Fruit fly (Drosophila melanogaster) whole organism, embryonic: ENCODE data around the gene pont.

Source experiments
- CG13287 ChIP-seq: fragments of 200-800 bp; sonication (Bioruptor generic); IDR thresholded peaks from 2 replicates; pipeline ENCODE4 v1.3.6; 2022; ENCODE audit warnings: missing biosample characterization, missing genetic modification characterization; ENCODE audit not compliant: partially characterized antibody
- CG14710 ChIP-seq: fragments of 200-800 bp; sonication (Bioruptor generic); optimal IDR thresholded peaks from 3 replicates; lab custom pipeline; 2019; ENCODE audit warnings: missing biosample characterization, mild to moderate bottlenecking, missing genetic modification characterization, moderate library complexity
- CG15514 ChIP-seq: fragments of 200-800 bp; sonication (Bioruptor generic); optimal IDR thresholded peaks from 3 replicates; lab custom pipeline; 2017; ENCODE audit warnings: missing biosample characterization, missing genetic modification characterization, mild to moderate bottlenecking, moderate library complexity, missing genetic modification reagents
- CG16813 ChIP-seq: fragments of 200-800 bp; sonication (Bioruptor generic); IDR thresholded peaks from 3 replicates; pipeline ENCODE4 v1.3.6; 2022; ENCODE audit warnings: missing biosample characterization, missing genetic modification characterization; ENCODE audit not compliant: partially characterized antibody
- CG17385 ChIP-seq: fragments of 200-800 bp; sonication (Bioruptor generic); optimal IDR thresholded peaks from 3 replicates; lab custom pipeline; 2018; ENCODE audit warnings: missing biosample characterization, mild to moderate bottlenecking, missing genetic modification characterization
- CG31365 ChIP-seq: fragments of 200-800 bp; sonication (Bioruptor generic); optimal IDR thresholded peaks from 2 replicates; lab custom pipeline; 2018; ENCODE audit warnings: missing biosample characterization, mild to moderate bottlenecking, missing genetic modification characterization
- CG34376 ChIP-seq: fragments of 200-800 bp; sonication (Bioruptor generic); optimal IDR thresholded peaks from 2 replicates; lab custom pipeline; 2018; ENCODE audit warnings: missing biosample characterization, mild to moderate bottlenecking, missing genetic modification characterization
- CG6791 ChIP-seq: fragments of 200-800 bp; sonication (Bioruptor generic); IDR thresholded peaks from 3 replicates; pipeline ENCODE4 v1.3.6; 2022; ENCODE audit warnings: missing biosample characterization, missing genetic modification characterization; ENCODE audit not compliant: partially characterized antibody
- CG7839 ChIP-seq: fragments of 200-800 bp; sonication (Bioruptor generic); optimal IDR thresholded peaks from 3 replicates; lab custom pipeline; 2018; ENCODE audit warnings: missing biosample characterization, mild to moderate bottlenecking, missing genetic modification characterization, moderate library complexity
- CTCF ChIP-seq: fragments of 200-800 bp; sonication (Bioruptor generic); optimal IDR thresholded peaks from 2 replicates; lab custom pipeline; 2017; ENCODE audit warnings: missing biosample characterization, mild to moderate bottlenecking, missing genetic modification characterization, moderate library complexity
- Dfd ChIP-seq, 2 experiments: fragments of >200 bp; optimal IDR thresholded peaks; 2 replicates each; lab custom pipeline; 2017; ENCODE audit warnings: missing biosample characterization in 2 of 2, missing genetic modification characterization in 2 of 2
- Doc2 ChIP-seq: fragments of 200-800 bp; sonication (Bioruptor generic); IDR thresholded peaks from 2 replicates; pipeline ENCODE4 v1.3.6; 2022; ENCODE audit warnings: missing biosample characterization, missing genetic modification characterization
- Dref ChIP-seq: fragments of 200-800 bp; sonication (Bioruptor generic); IDR thresholded peaks from 2 replicates; pipeline ENCODE4 v1.3.6; 2022; ENCODE audit warnings: missing biosample characterization, missing genetic modification characterization
- Ets65A ChIP-seq: fragments of 200-800 bp; sonication (Bioruptor generic); peaks from one replicate; lab custom pipeline; 2016; ENCODE audit warnings: missing biosample characterization, missing genetic modification characterization
- Ets97D ChIP-seq: fragments of 200-800 bp; sonication (Bioruptor generic); optimal IDR thresholded peaks from 3 replicates; lab custom pipeline; 2016; ENCODE audit warnings: missing biosample characterization, missing genetic modification characterization
- Fer1 ChIP-seq: fragments of 200-800 bp; sonication (Bioruptor generic); optimal IDR thresholded peaks from 2 replicates; lab custom pipeline; 2017; ENCODE audit warnings: missing biosample characterization, mild to moderate bottlenecking, missing genetic modification characterization
- HLH54F ChIP-seq: fragments of 200-800 bp; sonication (Bioruptor generic); optimal IDR thresholded peaks from 3 replicates; lab custom pipeline; 2016; ENCODE audit warnings: missing biosample characterization, missing genetic modification characterization
- Jarid2 ChIP-seq: fragments of 200-800 bp; sonication (Bioruptor generic); optimal IDR thresholded peaks from 3 replicates; lab custom pipeline; 2017; ENCODE audit warnings: mild to moderate bottlenecking, missing biosample characterization, missing genetic modification reagents, missing genetic modification characterization
- Myb ChIP-seq: fragments of 200-800 bp; sonication (Bioruptor generic); optimal IDR thresholded peaks from 2 replicates; lab custom pipeline; 2016; ENCODE audit warnings: missing biosample characterization, missing genetic modification characterization
- NC2β ChIP-seq: fragments of 200-800 bp; sonication (Bioruptor generic); optimal IDR thresholded peaks from 2 replicates; lab custom pipeline; 2016; ENCODE audit warnings: missing biosample characterization, missing genetic modification characterization
- Neu2 ChIP-seq: fragments of 200-800 bp; sonication (Bioruptor generic); optimal IDR thresholded peaks from 3 replicates; lab custom pipeline; 2016; ENCODE audit warnings: missing biosample characterization, missing genetic modification characterization, borderline replicate concordance
- Nf-YB ChIP-seq: fragments of 200-800 bp; sonication (Bioruptor generic); optimal IDR thresholded peaks from 3 replicates; lab custom pipeline; 2019; ENCODE audit warnings: missing biosample characterization, mild to moderate bottlenecking, missing genetic modification characterization, moderate library complexity
- Oaz ChIP-seq: fragments of 200-800 bp; sonication (Bioruptor generic); IDR thresholded peaks from 2 replicates; pipeline ENCODE4 v1.3.6; 2022; ENCODE audit warnings: missing biosample characterization, missing genetic modification characterization
- Pdp1 ChIP-seq, 2 experiments: fragments of 200-800 bp; sonication (Bioruptor generic); optimal IDR thresholded peaks; 3 replicates each; lab custom pipeline; 2016; ENCODE audit warnings: missing biosample characterization in 2 of 2, missing genetic modification characterization in 2 of 2, mild to moderate bottlenecking in 1 of 2, moderate library complexity in 1 of 2
- Poxn ChIP-seq: fragments of 200-800 bp; sonication (Bioruptor generic); IDR thresholded peaks from 2 replicates; pipeline ENCODE4 v1.3.6; 2022; ENCODE audit warnings: missing biosample characterization, missing genetic modification characterization
- Ptx1 ChIP-seq: fragments of 200-800 bp; sonication (Bioruptor generic); IDR thresholded peaks from 2 replicates; pipeline ENCODE4 v1.3.6; 2022; ENCODE audit warnings: missing biosample characterization, missing genetic modification characterization
- Vsx1 ChIP-seq: fragments of 200-800 bp; sonication (Bioruptor generic); optimal IDR thresholded peaks from 2 replicates; lab custom pipeline; 2017; ENCODE audit warnings: missing biosample characterization, mild to moderate bottlenecking, missing genetic modification characterization, missing genetic modification reagents
- ara ChIP-seq: fragments of 200-800 bp; sonication (Bioruptor generic); IDR thresholded peaks from 2 replicates; pipeline ENCODE4 v1.3.6; 2022; ENCODE audit warnings: missing biosample characterization, missing genetic modification characterization
- chn ChIP-seq: fragments of 200-800 bp; sonication (Bioruptor generic); optimal IDR thresholded peaks from 2 replicates; lab custom pipeline; 2016; ENCODE audit warnings: missing biosample characterization, missing genetic modification characterization
- en ChIP-seq: fragments of 200-800 bp; sonication (Bioruptor generic); optimal IDR thresholded peaks from 2 replicates; lab custom pipeline; 2016; ENCODE audit warnings: missing biosample characterization, missing genetic modification characterization
- fru ChIP-seq: fragments of >200 bp; optimal IDR thresholded peaks from 2 replicates; lab custom pipeline; 2017
- ftz-f1 ChIP-seq: fragments of 200-800 bp; sonication (Bioruptor generic); optimal IDR thresholded peaks from 2 replicates; lab custom pipeline; 2016; ENCODE audit warnings: missing biosample characterization, missing genetic modification characterization
- gem ChIP-seq: fragments of 200-800 bp; sonication (Bioruptor generic); optimal IDR thresholded peaks from 2 replicates; lab custom pipeline; 2019; ENCODE audit warnings: missing biosample characterization, mild to moderate bottlenecking, missing genetic modification characterization, moderate library complexity
- grau ChIP-seq: fragments of 200-800 bp; optimal IDR thresholded peaks from 3 replicates; lab custom pipeline; 2019; ENCODE audit warnings: missing biosample characterization, mild to moderate bottlenecking, missing genetic modification characterization, moderate library complexity
- hkb ChIP-seq, 2 experiments: fragments of 200-800 bp in 1 of 2; fragments of >200 bp in 1 of 2; sonication (Bioruptor generic) in 1 of 2; IDR thresholded peaks in 1 of 2; optimal IDR thresholded peaks in 1 of 2; 2 replicates each; pipeline versions ENCODE4 v1.3.6 to Lab custom; 2017 to 2022; ENCODE audit warnings: missing biosample characterization in 1 of 2, missing genetic modification characterization in 1 of 2
- kay ChIP-seq: fragments of 200-800 bp; sonication (Bioruptor generic); optimal IDR thresholded peaks from 2 replicates; lab custom pipeline; 2016; ENCODE audit warnings: missing biosample characterization, missing genetic modification characterization
- kni ChIP-seq: fragments of 200-800 bp; sonication (Bioruptor generic); optimal IDR thresholded peaks from 3 replicates; lab custom pipeline; 2017; ENCODE audit warnings: mild to moderate bottlenecking, missing biosample characterization, missing genetic modification reagents, missing genetic modification characterization
- knrl ChIP-seq: fragments of 200-800 bp; sonication (Bioruptor generic); IDR thresholded peaks from 3 replicates; pipeline ENCODE4 v1.3.6; 2022; ENCODE audit warnings: missing biosample characterization, missing genetic modification characterization; ENCODE audit not compliant: partially characterized antibody
- lola ChIP-seq, 3 experiments: fragments of >200 bp in 2 of 3; fragments of 200-800 bp in 1 of 3; sonication (Bioruptor generic) in 1 of 3; optimal IDR thresholded peaks; 2 replicates each; lab custom pipeline; 2017 to 2019; ENCODE audit warnings: missing biosample characterization in 3 of 3, missing genetic modification characterization in 3 of 3, mild to moderate bottlenecking in 1 of 3, moderate library complexity in 1 of 3
- phol ChIP-seq: fragments of 200-800 bp; sonication (Bioruptor generic); optimal IDR thresholded peaks from 3 replicates; lab custom pipeline; 2018; ENCODE audit warnings: missing biosample characterization, mild to moderate bottlenecking, missing genetic modification characterization, moderate library complexity
- pros ChIP-seq: fragments of 200-800 bp; sonication (Bioruptor generic); optimal IDR thresholded peaks from 3 replicates; lab custom pipeline; 2019; ENCODE audit warnings: missing biosample characterization, mild to moderate bottlenecking, missing genetic modification characterization, moderate library complexity
- sens ChIP-seq: fragments of 200-800 bp; sonication (Bioruptor generic); peaks from one replicate; lab custom pipeline; 2016; ENCODE audit warnings: missing biosample characterization, missing genetic modification characterization
- shn ChIP-seq: fragments of 200-800 bp; sonication (Bioruptor generic); optimal IDR thresholded peaks from 3 replicates; lab custom pipeline; 2016; ENCODE audit warnings: missing biosample characterization, missing genetic modification characterization
- sim ChIP-seq: fragments of 200-800 bp; sonication (Bioruptor generic); IDR thresholded peaks from 2 replicates; pipeline ENCODE4 v1.3.6; 2022; ENCODE audit warnings: missing biosample characterization, missing genetic modification characterization
- sob ChIP-seq: fragments of 200-800 bp; sonication (Bioruptor generic); IDR thresholded peaks from 2 replicates; pipeline ENCODE4 v1.3.6; 2022; ENCODE audit warnings: missing biosample characterization, missing genetic modification characterization
- stc ChIP-seq: fragments of 200-800 bp; sonication (Bioruptor generic); IDR thresholded peaks from 2 replicates; pipeline ENCODE4 v1.3.6; 2022; ENCODE audit warnings: missing biosample characterization, missing genetic modification characterization
- trem ChIP-seq: fragments of 200-800 bp; optimal IDR thresholded peaks from 3 replicates; lab custom pipeline; 2019; ENCODE audit warnings: missing biosample characterization, mild to moderate bottlenecking, missing genetic modification characterization, moderate library complexity
- trh ChIP-seq: fragments of 200-800 bp; sonication (Bioruptor generic); optimal IDR thresholded peaks from 2 replicates; lab custom pipeline; 2016; ENCODE audit warnings: missing biosample characterization, missing genetic modification characterization
- zfh2 ChIP-seq: fragments of 200-800 bp; sonication (Bioruptor generic); optimal IDR thresholded peaks from 2 replicates; lab custom pipeline; 2016; ENCODE audit warnings: missing biosample characterization, missing genetic modification characterization

pont gene

DNA sequence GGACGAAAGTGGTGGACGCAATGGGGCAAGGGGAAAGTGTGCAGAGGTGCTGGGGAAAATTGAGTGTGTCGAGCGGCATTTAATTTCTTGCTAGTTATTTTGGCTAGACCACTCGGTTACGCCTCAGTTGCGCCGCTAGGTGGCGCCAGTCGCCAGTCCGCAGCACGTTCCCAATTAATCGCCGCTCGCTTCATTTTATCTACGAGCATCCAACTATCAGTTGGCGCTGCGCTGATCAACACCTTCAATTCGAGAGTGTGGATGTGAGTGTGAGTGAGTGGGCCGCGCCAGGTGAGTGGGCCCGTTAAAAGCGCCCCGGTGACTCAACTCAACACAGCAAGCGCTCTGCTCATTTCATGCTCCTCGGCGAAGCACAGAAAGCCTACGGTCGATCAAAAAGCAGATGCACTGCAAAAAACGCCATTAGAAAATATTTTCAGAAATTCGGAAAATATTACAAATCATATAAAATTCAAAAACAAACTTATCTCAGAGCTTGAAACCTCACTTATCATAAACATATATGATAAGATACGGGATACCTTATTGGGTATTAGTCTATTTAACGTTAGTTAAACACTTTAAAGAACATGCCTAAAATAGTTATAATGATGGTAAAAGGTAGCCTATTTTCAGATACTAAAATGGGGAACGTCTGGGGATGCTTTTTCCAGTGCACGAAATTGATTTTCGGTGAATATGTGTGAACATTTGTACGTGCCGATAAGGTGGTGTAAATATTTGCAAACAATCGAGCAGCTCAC lies 6.4 kb downstream of the pont start (continued):
- TF ChIP-seq Oaz (peak; percentile 62), gem (tag; lab: Kevin White, UChicago) (peak; percentile 93), CG16813 (no peak), sim (no peak), CG31365 (no peak), ara (GFP tag; lab: Robert Waterston, UW) (peak; percentile 73), CG13287 (no peak; the same call in 1 of the 2 replicates), CG34376 (GFP tag; lab: Kevin White, UChicago) (peak; percentile 72), phol (peak; percentile 87), hkb (optimal IDR thresholded peaks at IDR 0.05; lab: Kevin White, UChicago) (no peak), hkb (GFP tag; IDR thresholded peaks at IDR 0.05; lab: Robert Waterston, UW) (peak; percentile 85), Poxn (GFP tag; lab: Robert Waterston, UW) (0 out of 2 replicates have a peak, but pooled peaks have one; percentile 13), Vsx1 (GFP tag; lab: Kevin White, UChicago) (peak; percentile 68), grau (tag; lab: Kevin White, UChicago) (peak; percentile 89), Fer1 (GFP tag; lab: Kevin White, UChicago) (peak; percentile 91), Doc2 (GFP tag; lab: Robert Waterston, UW) (no peak), zfh2 (GFP tag; lab: Kevin White, UChicago) (peak; percentile 85), sob (GFP tag; lab: Robert Waterston, UW) (peak; percentile 71), sens (GFP tag; lab: Kevin White, UChicago) (peak; percentile 96), lola (GFP tag; optimal IDR thresholded peaks at IDR 0.05; lab: Kevin White, UChicago) (peak in 1 of 3 experiments; percentile 49), chn (peak; percentile 64), Dref (GFP tag; lab: Robert Waterston, UW) (no peak), trem (tag; lab: Kevin White, UChicago) (peak; percentile 35), fru (lab: Kevin White, UChicago) (no peak), Ptx1 (GFP tag; lab: Robert Waterston, UW) (peak; percentile 85), Nf-YB (GFP tag; lab: Kevin White, UChicago) (peak; percentile 61), HLH54F (GFP tag; lab: Kevin White, UChicago) (peak; percentile 84), Jarid2 (GFP tag; lab: Kevin White, UChicago) (peak; percentile 58), CG14710 (tag; lab: Kevin White, UChicago) (peak; percentile 57), Myb (GFP tag; lab: Kevin White, UChicago) (peak; percentile 58), Neu2 (no peak), stc (peak; percentile 77), trh (GFP tag; lab: Kevin White, UChicago) (no peak), kay (GFP tag; lab: Kevin White, UChicago) (peak; percentile 82), ftz-f1 (no peak), Ets97D (peak; percentile 42), knrl (GFP tag; lab: Robert Waterston, UW) (no peak), CG17385 (peak; percentile 83), Dfd (GFP tag; optimal IDR thresholded peaks at IDR 0.05; lab: Kevin White, UChicago) (no peak), pros (GFP tag; lab: Kevin White, UChicago) (no peak), CG6791 (GFP tag; lab: Robert Waterston, UW) (0 out of 3 replicates have a peak, but pooled peaks have one; percentile 12), en (GFP tag; lab: Kevin White, UChicago) (peak; percentile 59), shn (GFP tag; lab: Kevin White, UChicago) (peak; percentile 76), CTCF (GFP tag; lab: Kevin White, UChicago) (peak; percentile 91), Ets65A (GFP tag; lab: Kevin White, UChicago) (peak; percentile 97), Pdp1 (GFP tag; optimal IDR thresholded peaks at IDR 0.05; lab: Kevin White, UChicago) (peak; percentile 62 to 75), CG7839 (tag; lab: Kevin White, UChicago) (peak; percentile 90), kni (GFP tag; lab: Kevin White, UChicago) (no peak), NC2β (peak; percentile 7), CG15514 (GFP tag; lab: Kevin White, UChicago) (peak; percentile 69)
